Fruit fly (Drosophila melanogaster) whole organism, embryonic: ENCODE results near the gene Arp1.
A peak's percentile ranks its signal among the peaks of the same experiment; 100 is the strongest.

Experiments
- ATbp ChIP-seq: fragments of 200-800 bp; sonication (Bioruptor generic); optimal IDR thresholded peaks from 2 replicates; lab custom pipeline; 2017; ENCODE audit warnings: missing biosample characterization, mild to moderate bottlenecking, missing genetic modification characterization, missing genetic modification reagents
- B-H1 ChIP-seq: fragments of 200-800 bp; sonication (Bioruptor generic); IDR thresholded peaks from 3 replicates; pipeline ENCODE4 v1.3.6; 2022; ENCODE audit warnings: missing biosample characterization, missing genetic modification characterization
- C15 ChIP-seq: fragments of 200-800 bp; sonication (Bioruptor generic); IDR thresholded peaks from 3 replicates; pipeline ENCODE4 v1.3.6; 2022; ENCODE audit warnings: missing biosample characterization, missing genetic modification characterization
- CG11560 ChIP-seq: fragments of 200-800 bp; sonication (Bioruptor generic); IDR thresholded peaks from 3 replicates; pipeline ENCODE4 v1.3.6; 2022; ENCODE audit warnings: missing biosample characterization, missing genetic modification characterization
- CG12942 ChIP-seq: fragments of 200-800 bp; sonication (Bioruptor generic); optimal IDR thresholded peaks from 3 replicates; lab custom pipeline; 2016; ENCODE audit warnings: missing biosample characterization, missing genetic modification characterization
- CG13424 ChIP-seq: fragments of 200-800 bp; sonication (Bioruptor generic); optimal IDR thresholded peaks from 2 replicates; lab custom pipeline; 2019; ENCODE audit warnings: missing biosample characterization, mild to moderate bottlenecking, missing genetic modification characterization, moderate library complexity
- CG2678 ChIP-seq: fragments of 200-800 bp; sonication (Bioruptor generic); optimal IDR thresholded peaks from 3 replicates; lab custom pipeline; 2019; ENCODE audit warnings: missing biosample characterization, mild to moderate bottlenecking, missing genetic modification characterization, moderate library complexity
- CG43689 ChIP-seq: fragments of 200-800 bp; sonication (Bioruptor generic); IDR thresholded peaks from 2 replicates; pipeline ENCODE4 v1.3.6; 2022; ENCODE audit warnings: missing biosample characterization, missing genetic modification characterization
- CG4707 ChIP-seq: fragments of 200-800 bp; sonication (Bioruptor generic); optimal IDR thresholded peaks from 2 replicates; lab custom pipeline; 2018; ENCODE audit warnings: missing biosample characterization, mild to moderate bottlenecking, missing genetic modification characterization, moderate library complexity
- CG5245 ChIP-seq: fragments of 200-800 bp; sonication (Bioruptor generic); optimal IDR thresholded peaks from 3 replicates; lab custom pipeline; 2016; ENCODE audit warnings: missing biosample characterization, missing genetic modification characterization
- CG7839 ChIP-seq: fragments of 200-800 bp; sonication (Bioruptor generic); optimal IDR thresholded peaks from 3 replicates; lab custom pipeline; 2018; ENCODE audit warnings: missing biosample characterization, mild to moderate bottlenecking, missing genetic modification characterization, moderate library complexity
- D ChIP-seq, 2 experiments: fragments of 200-800 bp in 1 of 2; fragments of >200 bp in 1 of 2; sonication (Bioruptor generic) in 1 of 2; optimal IDR thresholded peaks; 2 replicates in 1 of 2; 3 replicates in 1 of 2; lab custom pipeline; 2017; ENCODE audit warnings: mild to moderate bottlenecking in 1 of 2, missing biosample characterization in 1 of 2, missing genetic modification characterization in 1 of 2, missing genetic modification reagents in 1 of 2
- Ets65A ChIP-seq: fragments of 200-800 bp; sonication (Bioruptor generic); peaks from one replicate; lab custom pipeline; 2016; ENCODE audit warnings: missing biosample characterization, missing genetic modification characterization
- HLHmδ ChIP-seq: fragments of 200-800 bp; sonication (Bioruptor generic); optimal IDR thresholded peaks from 2 replicates; lab custom pipeline; 2018; ENCODE audit warnings: missing biosample characterization, mild to moderate bottlenecking, missing genetic modification characterization, moderate library complexity
- Hr78 ChIP-seq, 2 experiments: fragments of 200-800 bp in 1 of 2; fragments of >200 bp in 1 of 2; sonication (Bioruptor generic) in 1 of 2; optimal IDR thresholded peaks; 2 replicates each; lab custom pipeline; 2017 to 2019; ENCODE audit warnings: missing biosample characterization in 2 of 2, missing genetic modification characterization in 2 of 2, mild to moderate bottlenecking in 1 of 2, moderate library complexity in 1 of 2
- Med ChIP-seq: fragments of 200-800 bp; sonication (Bioruptor generic); peaks from one replicate; lab custom pipeline; 2016; ENCODE audit warnings: missing biosample characterization, missing genetic modification characterization, mild to moderate bottlenecking, inconsistent platforms, moderate library complexity
- NfI ChIP-seq: fragments of 200-800 bp; sonication (Bioruptor generic); optimal IDR thresholded peaks from 3 replicates; lab custom pipeline; 2018; ENCODE audit warnings: missing biosample characterization, mild to moderate bottlenecking, missing genetic modification characterization, moderate library complexity
- Oli ChIP-seq: fragments of 200-800 bp; sonication (Bioruptor generic); optimal IDR thresholded peaks from 2 replicates; lab custom pipeline; 2018; ENCODE audit warnings: missing biosample characterization, mild to moderate bottlenecking, missing genetic modification characterization, moderate library complexity
- Pdp1 ChIP-seq, 2 experiments: fragments of 200-800 bp; sonication (Bioruptor generic); optimal IDR thresholded peaks; 3 replicates each; lab custom pipeline; 2016; ENCODE audit warnings: missing biosample characterization in 2 of 2, missing genetic modification characterization in 2 of 2, mild to moderate bottlenecking in 1 of 2, moderate library complexity in 1 of 2
- Ssrp ChIP-seq: fragments of 200-800 bp; sonication (Bioruptor generic); optimal IDR thresholded peaks from 2 replicates; lab custom pipeline; 2018; ENCODE audit warnings: missing biosample characterization, mild to moderate bottlenecking, missing genetic modification characterization, moderate library complexity
- Xbp1 ChIP-seq: fragments of 200-800 bp; sonication (Bioruptor generic); optimal IDR thresholded peaks from 3 replicates; lab custom pipeline; 2016; ENCODE audit warnings: missing biosample characterization, mild to moderate bottlenecking, missing genetic modification characterization
- ato ChIP-seq: fragments of 200-800 bp; sonication (Bioruptor generic); IDR thresholded peaks from 2 replicates; pipeline ENCODE4 v1.3.6; 2022; ENCODE audit warnings: missing biosample characterization, missing genetic modification characterization; ENCODE audit not compliant: partially characterized antibody
- cad ChIP-seq: fragments of >200 bp; optimal IDR thresholded peaks from 2 replicates; lab custom pipeline; 2017; ENCODE audit warnings: missing biosample characterization, missing genetic modification characterization
- ci ChIP-seq: fragments of 200-800 bp; sonication (Bioruptor generic); IDR thresholded peaks from 3 replicates; pipeline ENCODE4 v1.3.6; 2022; ENCODE audit warnings: missing biosample characterization, missing genetic modification characterization
- cwo ChIP-seq: fragments of 200-800 bp; sonication (Bioruptor generic); optimal IDR thresholded peaks from 3 replicates; lab custom pipeline; 2017; ENCODE audit warnings: missing biosample characterization, missing genetic modification characterization, mild to moderate bottlenecking, moderate library complexity, missing genetic modification reagents
- fd64A ChIP-seq: fragments of 200-800 bp; sonication (Bioruptor generic); optimal IDR thresholded peaks from 3 replicates; lab custom pipeline; 2018; ENCODE audit warnings: missing biosample characterization, mild to moderate bottlenecking, missing genetic modification characterization
- fru ChIP-seq: fragments of >200 bp; optimal IDR thresholded peaks from 2 replicates; lab custom pipeline; 2017
- gcm2 ChIP-seq: fragments of 200-800 bp; sonication (Bioruptor generic); optimal IDR thresholded peaks from 2 replicates; lab custom pipeline; 2016; ENCODE audit warnings: missing biosample characterization, missing genetic modification characterization
- gem ChIP-seq: fragments of 200-800 bp; sonication (Bioruptor generic); optimal IDR thresholded peaks from 2 replicates; lab custom pipeline; 2019; ENCODE audit warnings: missing biosample characterization, mild to moderate bottlenecking, missing genetic modification characterization, moderate library complexity
- kah ChIP-seq: fragments of 200-800 bp; sonication (Bioruptor generic); optimal IDR thresholded peaks from 2 replicates; lab custom pipeline; 2018; ENCODE audit warnings: missing biosample characterization, mild to moderate bottlenecking, missing genetic modification characterization
- nerfin-1 ChIP-seq: fragments of 200-800 bp; sonication (Bioruptor generic); optimal IDR thresholded peaks from 3 replicates; lab custom pipeline; 2019; ENCODE audit warnings: missing biosample characterization, mild to moderate bottlenecking, missing genetic modification characterization, moderate library complexity
- pb ChIP-seq: fragments of 200-800 bp; sonication (Bioruptor generic); optimal IDR thresholded peaks from 3 replicates; lab custom pipeline; 2016; ENCODE audit warnings: missing biosample characterization, missing genetic modification characterization
- prd ChIP-seq, 3 experiments: fragments of >200 bp in 2 of 3; fragments of 200-800 bp in 1 of 3; sonication (Bioruptor generic) in 1 of 3; optimal IDR thresholded peaks in 2 of 3; IDR thresholded peaks in 1 of 3; 2 replicates in 2 of 3; 3 replicates in 1 of 3; pipeline versions ENCODE4 v1.3.6 to Lab custom; 2017 to 2022; ENCODE audit warnings: missing biosample characterization in 1 of 3, missing genetic modification characterization in 1 of 3
- pros ChIP-seq: fragments of 200-800 bp; sonication (Bioruptor generic); optimal IDR thresholded peaks from 3 replicates; lab custom pipeline; 2019; ENCODE audit warnings: missing biosample characterization, mild to moderate bottlenecking, missing genetic modification characterization, moderate library complexity
- tll ChIP-seq, 2 experiments: fragments of 200-800 bp in 1 of 2; fragments of >200 bp in 1 of 2; sonication (Bioruptor generic) in 1 of 2; optimal IDR thresholded peaks; 2 replicates each; lab custom pipeline; 2017 to 2019; ENCODE audit warnings: missing biosample characterization in 2 of 2, missing genetic modification characterization in 2 of 2, mild to moderate bottlenecking in 1 of 2, moderate library complexity in 1 of 2
- unpg ChIP-seq: fragments of 200-800 bp; sonication (Bioruptor generic); optimal IDR thresholded peaks from 3 replicates; lab custom pipeline; 2018; ENCODE audit warnings: missing biosample characterization, mild to moderate bottlenecking, missing genetic modification characterization, moderate library complexity
- vvl ChIP-seq: fragments of 200-800 bp; sonication (Bioruptor generic); IDR thresholded peaks from 2 replicates; pipeline ENCODE4 v1.3.6; 2022; ENCODE audit warnings: missing biosample characterization, missing genetic modification characterization
- zen ChIP-seq: fragments of 200-800 bp; sonication (Bioruptor generic); optimal IDR thresholded peaks from 3 replicates; lab custom pipeline; 2018; ENCODE audit warnings: missing biosample characterization, mild to moderate bottlenecking, missing genetic modification characterization, moderate library complexity

Arp1 gene

DNA sequence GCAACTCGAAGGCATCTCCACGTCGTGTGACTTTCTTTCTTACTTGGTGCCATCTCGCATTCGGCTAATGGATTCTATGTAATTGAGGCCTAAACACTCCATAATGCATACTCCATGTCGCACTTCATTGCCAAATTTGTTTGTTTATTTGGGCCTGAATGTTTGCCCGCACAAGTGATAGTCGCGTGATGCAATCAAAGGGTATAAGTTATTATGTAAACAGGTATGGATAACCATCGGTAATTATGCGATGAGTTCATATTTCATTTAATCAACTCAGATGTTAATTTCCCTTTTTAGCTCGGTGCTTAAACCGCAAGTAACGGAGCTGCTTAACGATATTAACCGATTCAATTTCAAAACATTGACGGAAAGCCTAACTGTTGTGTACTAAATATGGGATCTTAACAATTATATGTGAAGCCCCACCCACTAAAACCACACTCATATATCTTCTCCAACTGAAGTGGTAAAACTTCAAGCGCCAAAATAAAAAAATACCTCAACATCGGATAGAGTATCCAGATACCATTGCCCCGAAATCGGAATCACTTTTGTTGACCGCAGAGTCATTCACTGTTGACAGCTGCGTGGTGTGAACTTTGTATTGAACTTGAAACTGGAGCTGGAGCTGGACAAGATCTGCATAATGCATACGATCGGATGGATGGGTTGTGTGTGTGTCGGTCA lies 46.8 kb upstream of the Arp1 start (continued):
- TF ChIP-seq unpg (GFP tag; lab: Kevin White, UChicago) (peak; percentile 18), CG13424 (peak; percentile 15), cwo (GFP tag; lab: Kevin White, UChicago) (peak; percentile 6), CG7839 (tag; lab: Kevin White, UChicago) (peak; percentile 25), CG2678 (tag; lab: Kevin White, UChicago) (peak; percentile 29), gem (tag; lab: Kevin White, UChicago) (peak; percentile 44), CG4707 (GFP tag; lab: Kevin White, UChicago) (peak; percentile 16), CG5245 (GFP tag; lab: Kevin White, UChicago) (no peak), vvl (GFP tag; lab: Robert Waterston, UW) (peak; percentile 82; the same call in 1 of the 2 replicates), ATbp (GFP tag; lab: Kevin White, UChicago) (peak; percentile 43), Hr78 (GFP tag; optimal IDR thresholded peaks at IDR 0.05; lab: Kevin White, UChicago) (peak in 1 of 2 experiments; percentile 80), Oli (tag; lab: Kevin White, UChicago) (peak; percentile 47), Ssrp (peak; percentile 4), fd64A (GFP tag; lab: Kevin White, UChicago) (no peak), Xbp1 (GFP tag; lab: Kevin White, UChicago) (peak; percentile 20), gcm2 (GFP tag; lab: Kevin White, UChicago) (no peak), pb (GFP tag; lab: Kevin White, UChicago) (no peak), CG43689 (GFP tag; lab: Robert Waterston, UW) (no peak), prd (optimal IDR thresholded peaks at IDR 0.05; lab: Kevin White, UChicago) (no peak), prd (GFP tag; IDR thresholded peaks at IDR 0.05; lab: Robert Waterston, UW) (peak; percentile 6; the same call in 1 of the 3 replicates), HLHmδ (GFP tag; lab: Kevin White, UChicago) (no peak), Pdp1 (GFP tag; optimal IDR thresholded peaks at IDR 0.05; lab: Kevin White, UChicago) (peak in 1 of 2 experiments; percentile 70)
- TF ChIP-seq, all 482 proteins: peak for 44

DNA sequence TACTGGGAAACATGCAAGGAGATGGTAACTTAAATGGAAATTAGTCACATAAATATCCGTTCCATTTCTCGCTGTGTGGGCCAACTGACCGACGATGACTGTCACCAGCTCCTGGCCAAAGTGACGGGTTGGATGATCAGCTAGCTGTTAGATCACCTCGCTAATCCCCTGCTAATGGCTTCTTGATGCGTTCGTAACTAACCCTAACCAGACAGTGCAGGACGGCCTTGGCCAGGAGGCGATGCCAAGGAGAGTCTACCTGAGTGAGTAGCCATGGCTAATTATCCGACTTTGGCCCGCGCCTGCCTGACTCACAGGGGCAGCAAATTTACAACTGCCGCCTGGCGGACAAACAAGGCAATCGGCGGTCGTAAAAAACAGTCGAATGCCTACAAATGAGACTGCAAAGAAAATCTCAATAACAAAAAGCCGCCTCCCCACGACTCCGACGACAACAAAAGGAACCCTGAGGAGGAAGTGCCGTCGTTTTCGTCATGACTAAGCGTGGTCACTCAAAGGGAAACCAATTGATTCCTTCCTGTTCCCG lies 45.7 kb upstream of the Arp1 start:
- TF ChIP-seq nerfin-1 (tag; lab: Kevin White, UChicago) (no peak), pros (GFP tag; lab: Kevin White, UChicago) (no peak), cad (GFP tag; lab: Kevin White, UChicago) (peak; percentile 93), ato (GFP tag; lab: Robert Waterston, UW) (no peak), NfI (GFP tag; lab: Kevin White, UChicago) (no peak), Ets65A (GFP tag; lab: Kevin White, UChicago) (peak; percentile 88), B-H1 (GFP tag; lab: Robert Waterston, UW) (no peak), D (optimal IDR thresholded peaks at IDR 0.05; lab: Kevin White, UChicago) (peak; percentile 80), D (GFP tag; optimal IDR thresholded peaks at IDR 0.05; lab: Kevin White, UChicago) (no peak), C15 (GFP tag; lab: Robert Waterston, UW) (no peak), fru (lab: Kevin White, UChicago) (no peak), ci (GFP tag; lab: Robert Waterston, UW) (0 out of 3 replicates have a peak, but pooled peaks have one; percentile 6), tll (GFP tag; optimal IDR thresholded peaks at IDR 0.05; lab: Kevin White, UChicago) (peak in 1 of 2 experiments; percentile 95), zen (tag; lab: Kevin White, UChicago) (peak; percentile 99), CG11560 (tag; lab: Robert Waterston, UW) (no peak), CG12942 (GFP tag; lab: Kevin White, UChicago) (no peak), pb (GFP tag; lab: Kevin White, UChicago) (no peak), Med (GFP tag; lab: Kevin White, UChicago) (peak; percentile 46), kah (GFP tag; lab: Kevin White, UChicago) (no peak), Xbp1 (GFP tag; lab: Kevin White, UChicago) (no peak)
